Fruit fly (Drosophila melanogaster) Kc167 (cell line): ENCODE results near the gene CG11858.

ENCODE experiments used
- Myc ChIP-seq: fragments of >200 bp; optimal IDR thresholded peaks from 2 replicates; lab custom pipeline; 2017; ENCODE audit warnings: missing external identifiers
- Sin3A ChIP-seq: fragments of >200 bp; optimal IDR thresholded peaks from 2 replicates; lab custom pipeline; 2018; ENCODE audit warnings: missing external identifiers
- h ChIP-seq: fragments of >200 bp; optimal IDR thresholded peaks from 3 replicates; lab custom pipeline; 2018; ENCODE audit warnings: missing external identifiers
- insv ChIP-seq: fragments of >200 bp; optimal IDR thresholded peaks from 3 replicates; lab custom pipeline; 2018; ENCODE audit warnings: missing external identifiers
- psq ChIP-seq: fragments of >200 bp; optimal IDR thresholded peaks from 2 replicates; lab custom pipeline; 2017; ENCODE audit warnings: missing external identifiers
- ttk ChIP-seq: sonication (Bioruptor generic); optimal IDR thresholded peaks from 2 replicates; lab custom pipeline; 2017; ENCODE audit warnings: missing external identifiers

- TF ChIP-seq psq, result no peak
- no peak for TF ChIP-seq Sin3A (lab: Kevin White, UChicago)
- TF ChIP-seq h (lab: Kevin White, UChicago), result no peak
- no peak for TF ChIP-seq Myc (lab: Kevin White, UChicago)
- no peak for TF ChIP-seq ttk
- TF ChIP-seq insv, result no peak
Measured at dm6 chr3R:25283209-25283670, 20.7 kb downstream of the CG11858 start, which contains the start of gene CG31300.
